Fruit fly (Drosophila melanogaster) whole organism, wandering third instar larva: Measurements from ENCODE around the gene CG7465.

Experiments used
- Dfd ChIP-seq: fragments of >200 bp; optimal IDR thresholded peaks from 2 replicates; lab custom pipeline; 2017; ENCODE audit warnings: missing biosample characterization, missing genetic modification characterization
- Hr78 ChIP-seq: fragments of >200 bp; optimal IDR thresholded peaks from 2 replicates; lab custom pipeline; 2017; ENCODE audit warnings: missing biosample characterization, missing genetic modification characterization
- N ChIP-seq: fragments of >200 bp; optimal IDR thresholded peaks from 2 replicates; lab custom pipeline; 2018; ENCODE audit warnings: missing biosample characterization, missing external identifiers, missing genetic modification characterization
- br ChIP-seq: fragments of 200-800 bp; sonication (Bioruptor generic); optimal IDR thresholded peaks from 2 replicates; lab custom pipeline; 2016; ENCODE audit warnings: missing biosample characterization, missing genetic modification characterization
- dmrt93B ChIP-seq: fragments of 200-800 bp; sonication (Bioruptor generic); optimal IDR thresholded peaks from 2 replicates; lab custom pipeline; 2018; ENCODE audit warnings: missing biosample characterization, mild to moderate bottlenecking, missing genetic modification characterization
- lola ChIP-seq: fragments of >200 bp; optimal IDR thresholded peaks from 2 replicates; lab custom pipeline; 2017; ENCODE audit warnings: missing biosample characterization, missing genetic modification characterization

- TF ChIP-seq lola, result no peak
- no peak for TF ChIP-seq dmrt93B (GFP tag; lab: Kevin White, UChicago)
- no peak for TF ChIP-seq Hr78 (GFP tag; lab: Kevin White, UChicago)
- TF ChIP-seq N (GFP tag; lab: Kevin White, UChicago), result no peak
- TF ChIP-seq br, result no peak
- no peak for TF ChIP-seq Dfd
Measured at dm6 chr3L:4501406-4501805, 21.3 kb downstream of the CG7465 start.
